Worm (Caenorhabditis elegans): Measurements from ENCODE around the gene C03B1.3.

C03B1.3 gene

ce11 chrX:6353763-6354162, 12.1 kb upstream of the C03B1.3 start:
- TF ChIP-seq F33H1.4 (GFP tag; IDR thresholded peaks at IDR 0.05) (no peak), F52B5.7 (tag; optimal IDR thresholded peaks at IDR 0.05) (no peak), dox-1 (GFP tag; IDR thresholded peaks at IDR 0.05) (no peak), F23B12.7 (tag; optimal IDR thresholded peaks at IDR 0.05; ENCODE audit: insufficient read depth) (no peak)

DNA sequence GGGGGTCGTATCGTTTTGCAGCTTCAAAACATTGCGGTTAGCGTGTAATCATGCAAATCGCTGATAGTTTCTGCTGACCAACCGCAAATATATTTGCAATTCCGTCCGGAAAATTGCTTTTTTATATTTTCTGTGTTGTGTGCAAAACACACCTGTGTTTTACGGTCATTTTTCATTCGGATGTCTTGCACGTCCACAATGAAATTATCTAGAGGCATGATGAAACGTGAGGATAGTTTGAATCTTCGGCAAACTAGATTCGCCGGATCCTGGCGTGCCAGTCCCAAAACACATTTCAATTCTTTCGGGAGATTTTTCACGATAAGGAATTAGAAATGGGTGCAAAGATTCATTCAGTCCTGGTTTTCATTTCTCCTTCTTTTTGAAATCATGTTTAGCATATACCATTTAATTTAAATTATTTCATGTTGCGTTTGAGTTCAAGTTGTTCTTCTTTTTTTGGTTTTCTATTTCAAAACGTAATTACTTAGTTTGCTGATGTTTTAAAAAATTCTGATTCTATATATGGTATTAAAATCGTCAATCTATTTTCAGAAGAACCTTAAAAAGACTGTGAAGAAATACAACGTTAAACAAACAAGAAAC, 10.7 kb upstream of the C03B1.3 start, which contains the start of gene C03B1.5:
Gene C03B1.5 (plus strand): TSS at position 556 of the 606 bp plus-strand sequence.
- no peak for TF ChIP-seq T26A5.8 (tag; optimal IDR thresholded peaks at IDR 0.05)

DNA sequence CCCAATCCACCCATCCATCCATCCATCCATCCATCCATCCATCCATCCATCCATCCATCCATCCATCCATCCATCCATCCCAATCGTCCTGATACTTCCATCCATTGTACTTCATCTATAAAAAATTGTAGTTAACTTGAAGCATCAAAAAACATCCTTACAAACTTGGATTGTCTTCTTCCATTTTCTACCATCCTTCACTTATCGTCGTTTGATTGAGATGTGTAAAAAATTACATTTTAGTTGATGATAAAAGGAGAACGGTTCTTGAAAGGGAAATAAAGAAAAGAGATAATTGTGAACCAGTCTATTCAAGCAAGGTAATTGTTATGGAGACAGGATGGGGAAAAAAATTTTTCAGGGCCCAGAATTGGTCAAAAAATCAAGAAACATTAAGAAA, 8.0 kb upstream of the C03B1.3 start, which contains the start of gene C03B1.10:
Gene C03B1.10 (minus strand): TSS at position 101 of the 400 bp plus-strand sequence.
- TF ChIP-seq rec-8 (tag; optimal IDR thresholded peaks at IDR 0.05) (no peak), ztf-3 (GFP tag; optimal IDR thresholded peaks at IDR 0.05) (no peak), Y56A3A.18 (GFP tag; IDR thresholded peaks at IDR 0.05) (no peak), mxl-1 (tag; optimal IDR thresholded peaks at IDR 0.05) (no peak), C06A6.2 (GFP tag; conservative IDR thresholded peaks at IDR 0.05) (no peak), ekl-4 (GFP tag; IDR thresholded peaks at IDR 0.05) (no peak), gei-17 (GFP tag; optimal IDR thresholded peaks at IDR 0.05) (no peak), bed-1 (GFP tag; IDR thresholded peaks at IDR 0.05) (no peak), Y67H2A.10 (GFP tag; conservative IDR thresholded peaks at IDR 0.05) (no peak), Y95B8A.8 (GFP tag; IDR thresholded peaks at IDR 0.05) (no peak), B0035.1 (tag; optimal IDR thresholded peaks at IDR 0.05) (no peak), die-1 (tag; optimal IDR thresholded peaks at IDR 0.05) (no peak), tlf-1 (GFP tag; optimal IDR thresholded peaks at IDR 0.05) (no peak), B0019.2 (GFP tag; conservative IDR thresholded peaks at IDR 0.05) (no peak)

ce11 chrX:6360077-6360476, 5.7 kb upstream of the C03B1.3 start:
- TF ChIP-seq mxl-1 (tag; optimal IDR thresholded peaks at IDR 0.05) (no peak), F39B2.1 (GFP tag; IDR thresholded peaks at IDR 0.05) (no peak), T07F8.4 (tag; optimal IDR thresholded peaks at IDR 0.05) (no peak), ceh-100 (GFP tag; IDR thresholded peaks at IDR 0.05) (no peak)

- TF ChIP-seq zfh-2 (GFP tag; conservative IDR thresholded peaks at IDR 0.05) (no peak), ceh-27 (GFP tag; optimal IDR thresholded peaks at IDR 0.05) (no peak), snpc-3.4 (tag; optimal IDR thresholded peaks at IDR 0.05) (no peak), F49E8.2 (tag; optimal IDR thresholded peaks at IDR 0.05; ENCODE audit: insufficient read depth) (no peak), madf-3 (GFP tag; IDR thresholded peaks at IDR 0.05) (no peak), dox-1 (GFP tag; IDR thresholded peaks at IDR 0.05) (no peak), nhr-120 (GFP tag; IDR thresholded peaks at IDR 0.05) (no peak), B0261.1 (tag; optimal IDR thresholded peaks at IDR 0.05) (no peak), somi-1 (GFP tag; optimal IDR thresholded peaks at IDR 0.05) (no peak), F33H1.4 (GFP tag; IDR thresholded peaks at IDR 0.05) (no peak), F10E7.11 (tag; optimal IDR thresholded peaks at IDR 0.05) (no peak), lin-40 (tag; optimal IDR thresholded peaks at IDR 0.05) (no peak), attf-6 (GFP tag; IDR thresholded peaks at IDR 0.05) (no peak), tbx-9 (tag; optimal IDR thresholded peaks at IDR 0.05; ENCODE audit: borderline replicate concordance) (no peak), attf-3 (GFP tag; conservative IDR thresholded peaks at IDR 0.05) (no peak), ceh-58 (GFP tag; IDR thresholded peaks at IDR 0.05) (no peak), ztf-18 (tag; optimal IDR thresholded peaks at IDR 0.05) (no peak), mes-4 (tag; optimal IDR thresholded peaks at IDR 0.05) (no peak), cebp-2 (GFP tag; IDR thresholded peaks at IDR 0.05) (no peak)
Measured at ce11 chrX:6360658-6361057, 5.2 kb upstream of the C03B1.3 start, which contains the start of gene C03B1.14. Gene C03B1.14, minus strand, starts transcription at chrX:6360758.
